Worm (Caenorhabditis elegans): ENCODE data around the gene Y81G3A.4.

The Y81G3A.4 gene

DNA sequence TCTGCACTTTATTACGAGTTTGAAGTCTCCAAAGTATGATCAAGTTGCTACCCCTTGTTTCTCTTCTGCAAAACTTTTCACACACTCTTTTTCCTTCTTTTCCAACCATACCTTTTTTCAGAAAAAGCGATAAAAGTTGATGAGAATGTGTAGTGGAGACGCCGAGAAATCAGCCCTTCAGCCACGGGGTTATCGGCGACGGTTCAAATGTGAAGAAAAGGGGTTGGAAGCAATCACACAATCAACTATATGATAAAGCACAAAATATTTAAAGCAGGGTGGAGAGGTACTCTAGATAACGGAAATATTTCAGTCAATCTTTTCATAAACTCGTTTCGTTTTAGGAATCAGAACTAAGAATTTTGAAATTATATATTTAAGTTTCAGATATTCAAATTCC, 18.1 kb upstream of the Y81G3A.4 start, which contains the start of gene F42G4.5:
F42G4.5 (plus strand) TSS at position 379 of the 400 bp plus-strand sequence.
- TF ChIP-seq pros-1 (tag; optimal IDR thresholded peaks at IDR 0.05), result no peak
- TF ChIP-seq ceh-18 (tag; optimal IDR thresholded peaks at IDR 0.05), result no peak
- TF ChIP-seq hlh-30 (tag; optimal IDR thresholded peaks at IDR 0.05; ENCODE audit: insufficient read depth), result no peak
- TF ChIP-seq pat-9 (tag; optimal IDR thresholded peaks at IDR 0.05), result no peak
- no peak for TF ChIP-seq zip-5 (tag; optimal IDR thresholded peaks at IDR 0.05)
- TF ChIP-seq tbx-2 (tag; optimal IDR thresholded peaks at IDR 0.05), result no peak
- no peak for TF ChIP-seq sox-2 (GFP tag; IDR thresholded peaks at IDR 0.05)
- no peak for TF ChIP-seq ceh-45 (GFP tag; IDR thresholded peaks at IDR 0.05)
- no peak for TF ChIP-seq madf-2 (tag; optimal IDR thresholded peaks at IDR 0.05)
- no peak for TF ChIP-seq ets-4 (tag; optimal IDR thresholded peaks at IDR 0.05)
- no peak for TF ChIP-seq eyg-1 (tag; optimal IDR thresholded peaks at IDR 0.05)

DNA sequence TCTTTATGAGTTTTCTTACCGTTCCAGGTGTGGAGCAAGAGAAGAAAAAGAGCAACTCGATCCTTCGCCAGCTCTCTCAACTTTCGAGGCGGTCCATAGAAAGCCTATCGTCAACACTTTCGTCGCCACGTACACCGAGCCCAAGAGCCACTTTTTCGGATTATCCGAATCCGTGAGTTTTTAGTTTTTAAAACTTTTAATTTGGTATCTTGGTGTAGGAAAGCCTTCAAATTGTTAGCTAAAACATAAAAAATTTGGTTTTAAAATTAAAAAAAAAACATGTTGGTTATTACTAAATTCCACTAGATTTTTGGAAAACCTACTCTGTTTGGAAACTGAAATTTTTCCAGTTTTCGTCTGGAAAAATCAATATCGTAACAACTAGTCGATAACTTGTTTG, 17.5 kb upstream of the Y81G3A.4 start:
- TF ChIP-seq tbx-7 (tag; optimal IDR thresholded peaks at IDR 0.05) (no peak), mec-3 (tag; optimal IDR thresholded peaks at IDR 0.05; ENCODE audit: borderline replicate concordance) (no peak), gmeb-2 (tag; optimal IDR thresholded peaks at IDR 0.05) (no peak), nfya-1 (tag; optimal IDR thresholded peaks at IDR 0.05) (no peak), madf-2 (tag; optimal IDR thresholded peaks at IDR 0.05) (no peak), lin-11 (tag; optimal IDR thresholded peaks at IDR 0.05) (no peak), zip-5 (tag; optimal IDR thresholded peaks at IDR 0.05) (no peak), ceh-34 (tag; optimal IDR thresholded peaks at IDR 0.05) (no peak), Y22D7AL.16 (tag; optimal IDR thresholded peaks at IDR 0.05) (no peak), ceh-31 (tag; optimal IDR thresholded peaks at IDR 0.05) (no peak), C38D4.7 (GFP tag; optimal IDR thresholded peaks at IDR 0.05) (no peak), ttx-3 (tag; optimal IDR thresholded peaks at IDR 0.05) (no peak), unc-55 (GFP tag; optimal IDR thresholded peaks at IDR 0.05) (no peak), ahr-1 (tag; optimal IDR thresholded peaks at IDR 0.05) (no peak), tbx-2 (tag; optimal IDR thresholded peaks at IDR 0.05) (no peak), unc-42 (tag; optimal IDR thresholded peaks at IDR 0.05) (no peak)

ce11 chrII:13076301-13076916, 14.8 kb upstream of the Y81G3A.4 start:
- TF ChIP-seq sox-2 (GFP tag; IDR thresholded peaks at IDR 0.05) (no peak), rnt-1 (tag; optimal IDR thresholded peaks at IDR 0.05) (no peak)

DNA sequence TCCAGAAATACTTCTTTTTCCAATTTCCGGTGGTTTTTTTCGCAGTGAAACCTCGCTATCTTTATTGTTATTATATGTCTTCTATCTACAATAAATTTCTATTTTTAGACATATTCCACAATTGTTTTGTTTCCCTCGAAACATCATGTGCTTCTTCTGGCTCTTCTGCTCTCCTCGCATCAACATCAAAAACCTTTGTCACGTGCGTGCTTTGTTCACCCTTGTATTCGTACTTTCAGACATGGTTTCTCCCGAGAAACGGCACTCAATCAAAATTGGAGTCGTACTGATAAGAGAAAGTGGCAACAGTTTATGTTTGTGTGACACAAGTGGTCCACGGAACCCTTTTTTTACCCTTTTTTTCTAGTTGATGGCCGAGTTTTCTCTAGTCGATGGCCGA, 13.5 kb upstream of the Y81G3A.4 start:
- TF ChIP-seq hlh-13 (GFP tag; optimal IDR thresholded peaks at IDR 0.05) (no peak), F13H6.1 (tag; optimal IDR thresholded peaks at IDR 0.05) (no peak), dve-1 (tag; optimal IDR thresholded peaks at IDR 0.05) (no peak), ceh-45 (GFP tag; IDR thresholded peaks at IDR 0.05) (no peak), hlh-30 (tag; optimal IDR thresholded peaks at IDR 0.05; ENCODE audit: insufficient read depth) (no peak), unc-42 (tag; optimal IDR thresholded peaks at IDR 0.05) (no peak), tbx-7 (tag; optimal IDR thresholded peaks at IDR 0.05) (no peak), ceh-48 (tag; optimal IDR thresholded peaks at IDR 0.05) (no peak)

DNA sequence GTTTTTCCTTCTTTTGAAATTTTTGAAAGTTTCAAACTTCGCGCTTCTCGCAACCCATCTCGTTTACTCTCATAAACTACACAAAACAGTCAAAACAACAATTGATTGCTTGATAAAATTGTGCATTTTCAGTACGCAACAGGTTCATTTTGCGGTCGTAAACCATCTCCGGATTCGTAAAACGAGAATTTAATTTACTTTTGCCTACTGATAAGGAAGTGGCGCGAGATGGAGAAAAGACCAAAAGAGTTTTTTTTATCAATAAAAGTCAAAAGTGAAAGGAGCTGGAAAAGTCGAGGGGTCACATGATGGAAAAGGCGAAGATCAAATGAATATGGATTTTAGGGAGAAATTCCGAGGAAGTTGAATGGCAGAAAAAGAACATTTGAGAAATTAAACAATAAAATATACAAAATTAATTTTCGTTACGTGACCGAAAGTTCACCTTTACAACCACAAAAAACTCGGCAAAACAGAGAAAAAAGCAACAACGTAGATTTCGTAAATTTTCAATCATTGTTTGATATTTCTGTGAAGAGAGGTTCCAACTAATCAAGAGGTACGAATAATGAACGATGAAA, 12.3 kb upstream of the Y81G3A.4 start, which contains the start of gene F42G4.6:
F42G4.6 (plus strand) TSS at position 531 of the 581 bp plus-strand sequence.
- TF ChIP-seq hlh-15 (tag; optimal IDR thresholded peaks at IDR 0.05) (no peak), lin-11 (tag; optimal IDR thresholded peaks at IDR 0.05) (no peak), T23F11.4 (GFP tag; optimal IDR thresholded peaks at IDR 0.05) (no peak), pros-1 (tag; optimal IDR thresholded peaks at IDR 0.05) (no peak), unc-86 (tag; optimal IDR thresholded peaks at IDR 0.05) (no peak), F13H6.1 (tag; optimal IDR thresholded peaks at IDR 0.05) (no peak), elt-2 (tag; optimal IDR thresholded peaks at IDR 0.05) (no peak), ceh-30 (tag; optimal IDR thresholded peaks at IDR 0.05) (no peak), nhr-232 (tag; optimal IDR thresholded peaks at IDR 0.05) (no peak), pqm-1 (tag; optimal IDR thresholded peaks at IDR 0.05) (no peak), K09A11.1 (tag; optimal IDR thresholded peaks at IDR 0.05; ENCODE audit: insufficient read depth) (no peak), hlh-6 (tag; optimal IDR thresholded peaks at IDR 0.05) (no peak), hlh-13 (GFP tag; optimal IDR thresholded peaks at IDR 0.05) (no peak), ceh-9 (tag; optimal IDR thresholded peaks at IDR 0.05) (no peak), rnt-1 (tag; optimal IDR thresholded peaks at IDR 0.05) (no peak), ceh-24 (tag; optimal IDR thresholded peaks at IDR 0.05) (no peak), ceh-45 (GFP tag; IDR thresholded peaks at IDR 0.05) (no peak), npax-4 (tag; optimal IDR thresholded peaks at IDR 0.05) (no peak)
